Worm (Caenorhabditis elegans) whole organism, L1 larva: Measurements from ENCODE around the gene str-118.

ENCODE experiments used
- C04F5.9 ChIP-seq: sonication (generic microtip); optimal IDR thresholded peaks from 2 replicates; lab custom pipeline; 2016; ENCODE audit warnings: missing genetic modification characterization, missing compliant biosample characterization
- C16A3.4 ChIP-seq: fragments of 150-350 bp; optimal IDR thresholded peaks from 2 replicates; lab custom pipeline; 2014; ENCODE audit warnings: missing biosample characterization, missing genetic modification characterization
- C34B4.2 ChIP-seq: sonication (generic microtip); optimal IDR thresholded peaks from 2 replicates; lab custom pipeline; 2017; ENCODE audit warnings: mild to moderate bottlenecking, missing genetic modification characterization, missing compliant biosample characterization
- F16B12.6 ChIP-seq: fragments of 150-350 bp; optimal IDR thresholded peaks from 2 replicates; lab custom pipeline; 2014; ENCODE audit warnings: missing biosample characterization, missing genetic modification characterization
- Y116A8C.19 ChIP-seq: sonication (generic microtip); optimal IDR thresholded peaks from 2 replicates; lab custom pipeline; 2016; ENCODE audit warnings: missing compliant biosample characterization, missing genetic modification characterization, borderline replicate concordance
- aha-1 ChIP-seq: fragments of 150-350 bp; optimal IDR thresholded peaks from 2 replicates; lab custom pipeline; 2014; ENCODE audit warnings: missing biosample characterization, missing genetic modification characterization
- ama-1 ChIP-seq: fragments of 150-350 bp; optimal IDR thresholded peaks from 2 replicates; lab custom pipeline; 2014
- ceh-63 ChIP-seq: fragments of 200-800 bp; sonication (Bioruptor generic); optimal IDR thresholded peaks from 2 replicates; lab custom pipeline; 2018; ENCODE audit warnings: mild to moderate bottlenecking, missing genetic modification characterization, missing compliant biosample characterization
- ceh-8 ChIP-seq: fragments of 200-800 bp; sonication (Bioruptor generic); optimal IDR thresholded peaks from 2 replicates; lab custom pipeline; 2018; ENCODE audit warnings: mild to moderate bottlenecking, missing genetic modification characterization, moderate library complexity, missing compliant biosample characterization
- ceh-82 ChIP-seq, 3 experiments: fragments of 150-350 bp in 1 of 3; sonication (generic microtip) in 2 of 3; optimal IDR thresholded peaks; 2 replicates each; lab custom pipeline; 2014 to 2017; ENCODE audit warnings: missing biosample characterization in 3 of 3, missing genetic modification characterization in 3 of 3
- ceh-88 ChIP-seq: fragments of 200-800 bp; sonication (Bioruptor generic); IDR thresholded peaks from 2 replicates; pipeline ENCODE4 v1.3.6; 2022; ENCODE audit warnings: missing genetic modification characterization, missing compliant biosample characterization
- ces-1 ChIP-seq: fragments of 150-350 bp; optimal IDR thresholded peaks from 2 replicates; lab custom pipeline; 2014; ENCODE audit warnings: missing biosample characterization, missing genetic modification reagents, missing genetic modification characterization
- dsc-1 ChIP-seq: sonication (generic microtip); optimal IDR thresholded peaks from 2 replicates; lab custom pipeline; 2016; ENCODE audit warnings: mild to moderate bottlenecking, missing genetic modification characterization, missing compliant biosample characterization
- efl-1 ChIP-seq, 4 experiments: fragments of 150-350 bp; optimal IDR thresholded peaks in 3 of 4; peaks in 1 of 4; 1 replicate in 1 of 4; 2 replicates in 3 of 4; lab custom pipeline; 2014; ENCODE audit warnings: missing biosample characterization in 2 of 4, missing genetic modification characterization in 2 of 4, missing genetic modification reagents in 2 of 4
- egl-13 ChIP-seq: sonication (generic microtip); optimal IDR thresholded peaks from 2 replicates; lab custom pipeline; 2016; ENCODE audit warnings: missing genotype, missing genetic modification reagents, missing genetic modification characterization, missing compliant biosample characterization
- egl-27 ChIP-seq, 2 experiments: fragments of 150-350 bp in 1 of 2; sonication (generic microtip); optimal IDR thresholded peaks; 3 replicates each; lab custom pipeline; 2017 to 2018; ENCODE audit warnings: missing biosample characterization in 2 of 2, missing genetic modification characterization in 2 of 2, missing genetic modification reagents in 2 of 2
- elt-3 ChIP-seq, 6 experiments: fragments of 150-350 bp in 1 of 6; sonication (generic microtip); optimal IDR thresholded peaks; 2 replicates each; lab custom pipeline; 2017 to 2018; ENCODE audit warnings: missing biosample characterization in 6 of 6, missing genetic modification characterization in 6 of 6, inconsistent platforms in 1 of 6
- ets-5 ChIP-seq: fragments of 200-800 bp; sonication (Bioruptor generic); IDR thresholded peaks from 2 replicates; pipeline ENCODE4 v1.3.6; 2022; ENCODE audit warnings: missing genetic modification characterization, missing compliant biosample characterization
- fkh-10 ChIP-seq: sonication (generic microtip); optimal IDR thresholded peaks from 2 replicates; lab custom pipeline; 2017; ENCODE audit warnings: missing biosample characterization, missing genetic modification reagents, missing genetic modification characterization
- fos-1 ChIP-seq: fragments of 150-350 bp; optimal IDR thresholded peaks from 2 replicates; lab custom pipeline; 2014; ENCODE audit warnings: missing biosample characterization, missing genetic modification characterization
- grh-1 ChIP-seq: fragments of 200-800 bp; sonication (Bioruptor generic); IDR thresholded peaks from 2 replicates; pipeline ENCODE4 v1.3.6; 2022; ENCODE audit warnings: missing genetic modification reagents, missing genetic modification characterization, missing compliant biosample characterization
- hlh-4 ChIP-seq: sonication (generic microtip); optimal IDR thresholded peaks from 2 replicates; lab custom pipeline; 2016; ENCODE audit warnings: mild to moderate bottlenecking, missing genetic modification characterization, missing compliant biosample characterization
- irx-1 ChIP-seq: sonication (generic microtip); optimal IDR thresholded peaks from 2 replicates; lab custom pipeline; 2016; ENCODE audit warnings: missing genetic modification characterization, missing compliant biosample characterization
- isw-1 ChIP-seq: fragments of 200-800 bp; sonication (Bioruptor generic); IDR thresholded peaks from 2 replicates; pipeline ENCODE4 v1.3.6; 2022; ENCODE audit warnings: missing genetic modification characterization, missing compliant biosample characterization
- lin-35 ChIP-seq, 2 experiments: fragments of 150-350 bp; optimal IDR thresholded peaks; 2 replicates each; lab custom pipeline; 2014; ENCODE audit warnings: missing biosample characterization in 2 of 2, missing genetic modification characterization in 2 of 2, missing genetic modification reagents in 2 of 2
- lir-3 ChIP-seq: sonication (generic microtip); optimal IDR thresholded peaks from 2 replicates; lab custom pipeline; 2016; ENCODE audit warnings: mild to moderate bottlenecking, missing genetic modification characterization, moderate library complexity, missing compliant biosample characterization; ENCODE audit not compliant: poor library complexity
- lsy-2 ChIP-seq, 2 experiments: fragments of 150-350 bp; optimal IDR thresholded peaks; 2 replicates each; lab custom pipeline; 2014; ENCODE audit warnings: missing biosample characterization in 2 of 2, missing genetic modification characterization in 2 of 2
- nhr-11 ChIP-seq: fragments of 150-350 bp; optimal IDR thresholded peaks from 2 replicates; lab custom pipeline; 2014; ENCODE audit warnings: missing biosample characterization, missing genetic modification characterization
- nhr-12 ChIP-seq: sonication (generic microtip); optimal IDR thresholded peaks from 2 replicates; lab custom pipeline; 2017; ENCODE audit warnings: missing biosample characterization, missing genetic modification characterization
- nhr-20 ChIP-seq: sonication (generic microtip); optimal IDR thresholded peaks from 2 replicates; lab custom pipeline; 2016; ENCODE audit warnings: mild to moderate bottlenecking, missing genetic modification characterization, missing compliant biosample characterization
- nhr-237 ChIP-seq: fragments of 150-350 bp; optimal IDR thresholded peaks from 2 replicates; lab custom pipeline; 2014; ENCODE audit warnings: missing biosample characterization, missing genetic modification characterization
- nhr-28 ChIP-seq: fragments of 150-350 bp; optimal IDR thresholded peaks from 2 replicates; lab custom pipeline; 2014; ENCODE audit warnings: missing biosample characterization, missing genetic modification characterization
- nhr-47 ChIP-seq: sonication (generic microtip); optimal IDR thresholded peaks from 2 replicates; lab custom pipeline; 2016; ENCODE audit warnings: mild to moderate bottlenecking, missing genetic modification characterization, moderate library complexity, missing compliant biosample characterization
- nhr-71 ChIP-seq: sonication (generic microtip); optimal IDR thresholded peaks from 2 replicates; lab custom pipeline; 2016; ENCODE audit warnings: mild to moderate bottlenecking, missing genetic modification characterization, moderate library complexity, missing compliant biosample characterization
- nhr-85 ChIP-seq: sonication (generic microtip); peaks from one replicate; lab custom pipeline; 2016; ENCODE audit warnings: missing genetic modification characterization, inconsistent platforms, missing compliant biosample characterization
- nhr-90 ChIP-seq: sonication (generic microtip); optimal IDR thresholded peaks from 2 replicates; lab custom pipeline; 2016; ENCODE audit warnings: mild to moderate bottlenecking, missing genetic modification characterization, missing compliant biosample characterization; ENCODE audit not compliant: poor library complexity
- pag-3 ChIP-seq: sonication (generic microtip); optimal IDR thresholded peaks from 2 replicates; lab custom pipeline; 2017; ENCODE audit warnings: missing genetic modification characterization, mild to moderate bottlenecking, missing compliant biosample characterization, antibody characterized with exemption, borderline replicate concordance; ENCODE audit not compliant: insufficient read depth
- pax-3 ChIP-seq: fragments of 200-800 bp; sonication (Bioruptor generic); optimal IDR thresholded peaks from 2 replicates; lab custom pipeline; 2018; ENCODE audit warnings: mild to moderate bottlenecking, missing genetic modification characterization, moderate library complexity, missing compliant biosample characterization
- pqm-1 ChIP-seq: sonication (generic microtip); optimal IDR thresholded peaks from 3 replicates; lab custom pipeline; 2017; ENCODE audit warnings: missing biosample characterization, missing genetic modification characterization
- rnt-1 ChIP-seq: sonication (generic microtip); optimal IDR thresholded peaks from 2 replicates; lab custom pipeline; 2016; ENCODE audit warnings: mild to moderate bottlenecking, missing genetic modification characterization, moderate library complexity, missing compliant biosample characterization
- snpc-4 ChIP-seq: fragments of 150-350 bp; optimal IDR thresholded peaks from 2 replicates; lab custom pipeline; 2014; ENCODE audit warnings: missing biosample characterization, missing genetic modification characterization
- snu-23 ChIP-seq: sonication (generic microtip); optimal IDR thresholded peaks from 2 replicates; lab custom pipeline; 2016; ENCODE audit warnings: missing genetic modification characterization, missing compliant biosample characterization
- sox-4 ChIP-seq: sonication (generic microtip); optimal IDR thresholded peaks from 2 replicates; lab custom pipeline; 2016; ENCODE audit warnings: missing genetic modification characterization, missing compliant biosample characterization
- tbx-2 ChIP-seq: sonication (generic microtip); optimal IDR thresholded peaks from 2 replicates; lab custom pipeline; 2016; ENCODE audit warnings: missing genetic modification characterization, missing compliant biosample characterization
- unc-130 ChIP-seq: fragments of 150-350 bp; optimal IDR thresholded peaks from 2 replicates; lab custom pipeline; 2017; ENCODE audit warnings: missing biosample characterization, missing genetic modification characterization, inconsistent platforms
- unc-86 ChIP-seq: sonication (generic microtip); optimal IDR thresholded peaks from 2 replicates; lab custom pipeline; 2016; ENCODE audit warnings: missing genetic modification characterization, missing compliant biosample characterization
- unc-98 ChIP-seq: fragments of 200-800 bp; sonication (Bioruptor generic); IDR thresholded peaks from 2 replicates; pipeline ENCODE4 v1.3.6; 2022; ENCODE audit warnings: missing genetic modification characterization, missing compliant biosample characterization
- vab-15 ChIP-seq: sonication (generic microtip); optimal IDR thresholded peaks from 2 replicates; lab custom pipeline; 2017; ENCODE audit warnings: missing genotype, mild to moderate bottlenecking, missing genetic modification characterization, missing compliant biosample characterization
- xbp-1 ChIP-seq: sonication (generic microtip); optimal IDR thresholded peaks from 2 replicates; lab custom pipeline; 2016; ENCODE audit warnings: missing genetic modification characterization, missing compliant biosample characterization
- ztf-4 ChIP-seq: fragments of 150-350 bp; optimal IDR thresholded peaks from 2 replicates; lab custom pipeline; 2014; ENCODE audit warnings: missing biosample characterization, missing genetic modification characterization

Gene str-118

DNA sequence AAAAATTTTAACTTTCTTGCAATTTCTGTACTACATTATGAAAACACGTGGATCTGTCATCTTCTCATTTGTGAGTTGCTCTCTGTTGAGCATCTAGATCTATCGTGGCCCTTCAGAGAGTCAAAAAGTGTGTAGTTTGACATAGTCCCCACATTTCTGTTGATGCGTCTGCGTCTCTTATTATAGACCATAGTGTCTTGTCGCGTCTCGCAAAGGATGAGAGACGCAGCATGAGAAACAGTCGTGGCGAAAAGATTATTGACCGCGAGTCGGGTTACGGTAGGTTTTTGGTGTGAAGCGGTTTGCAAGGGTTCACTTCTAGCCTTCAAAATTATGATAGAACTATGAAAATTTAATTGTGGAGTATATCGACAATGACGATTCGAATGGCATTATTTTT is 9.7 kb upstream of the str-118 start (continued):
- peak; percentile 74 to 83 (median 74) for TF ChIP-seq ceh-82 (tag; optimal IDR thresholded peaks at IDR 0.05; lab: Kevin White, UChicago)
- peak; percentile 4 for TF ChIP-seq lir-3 (tag; lab: Kevin White, UChicago)
- TF ChIP-seq C16A3.4 (tag; lab: Kevin White, UChicago), result peak; percentile 43
- peak; percentile 86 for TF ChIP-seq nhr-71 (tag; lab: Kevin White, UChicago)
- TF ChIP-seq unc-130 (tag; lab: Kevin White, UChicago), result peak; percentile 55
- TF ChIP-seq xbp-1 (tag; lab: Kevin White, UChicago), result peak; percentile 69
- no peak for TF ChIP-seq F16B12.6
- peak; percentile 81 for TF ChIP-seq snu-23 (GFP tag; lab: Kevin White, UChicago)
- TF ChIP-seq nhr-12 (tag; lab: Kevin White, UChicago), result no peak
- peak; percentile 69 for TF ChIP-seq fos-1 (tag; lab: Kevin White, UChicago)
- TF ChIP-seq egl-13 (tag; lab: Kevin White, UChicago), result peak; percentile 45
- TF ChIP-seq lin-35 (GFP tag; optimal IDR thresholded peaks at IDR 0.05; lab: Kevin White, UChicago), result peak; percentile 58 to 73
- peak; percentile 56 for TF ChIP-seq irx-1 (tag; lab: Kevin White, UChicago)
- TF ChIP-seq nhr-28 (tag; lab: Kevin White, UChicago), result no peak
- TF ChIP-seq aha-1, result no peak
- TF ChIP-seq rnt-1 (tag; lab: Kevin White, UChicago), result peak; percentile 90
- TF ChIP-seq ama-1 (lab: Kevin White, UChicago), result peak; percentile 12
- peak; percentile 11 for TF ChIP-seq nhr-11 (tag; lab: Kevin White, UChicago)
- TF ChIP-seq ets-5 (GFP tag; lab: Robert Waterston, UW), result no peak
- no peak for TF ChIP-seq Y116A8C.19 (tag; lab: Kevin White, UChicago)
- no peak for TF ChIP-seq sox-4 (tag; lab: Kevin White, UChicago)
- peak; percentile 31 for TF ChIP-seq fkh-10 (GFP tag; lab: Kevin White, UChicago)
- TF ChIP-seq ceh-8 (GFP tag; lab: Kevin White, UChicago), result no peak
- no peak for TF ChIP-seq nhr-237 (tag; lab: Kevin White, UChicago)
- TF ChIP-seq pag-3, result no peak
- no peak for TF ChIP-seq pax-3 (tag; lab: Kevin White, UChicago)
- peak; percentile 54 for TF ChIP-seq dsc-1 (tag; lab: Kevin White, UChicago)

DNA sequence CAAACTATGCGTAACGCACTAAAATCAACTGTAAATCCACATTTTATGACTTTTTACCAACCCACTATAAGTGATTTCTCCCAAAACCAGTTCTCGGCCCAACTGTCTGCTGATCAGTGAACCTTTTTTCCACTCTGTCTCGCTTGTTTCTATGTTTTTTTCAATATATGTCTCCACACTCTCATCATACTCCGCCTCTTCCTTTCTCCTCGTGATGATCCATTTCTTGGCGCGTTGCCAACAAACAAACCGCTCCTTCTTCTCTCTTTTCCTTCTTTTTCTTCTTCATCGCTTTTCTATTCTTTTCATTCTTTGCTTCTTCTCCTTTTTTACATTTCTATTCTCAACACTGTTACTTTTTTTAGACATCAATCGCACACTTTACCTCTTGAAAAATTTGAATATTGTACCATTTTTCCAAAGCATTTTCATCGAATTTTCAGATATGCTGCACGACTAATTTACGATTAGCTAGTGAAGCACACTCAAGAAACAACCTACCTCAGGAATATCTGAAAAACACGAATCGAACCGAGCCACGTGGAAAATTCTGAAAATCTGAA is 8.6 kb upstream of the str-118 start, which contains the start of gene T06E8.8:
Gene T06E8.8 (plus strand): TSS at position 513 of the 563 bp plus-strand sequence.
- TF ChIP-seq isw-1 (GFP tag; lab: Robert Waterston, UW) (no peak), ces-1 (GFP tag; lab: Kevin White, UChicago) (no peak), unc-86 (tag; lab: Kevin White, UChicago) (no peak), pqm-1 (tag; lab: Kevin White, UChicago) (no peak), nhr-20 (peak; percentile 91), nhr-90 (tag; lab: Kevin White, UChicago) (peak; percentile 82), efl-1 (optimal IDR thresholded peaks at IDR 0.05; lab: Kevin White, UChicago) (peak; percentile 41 to 49), efl-1 (GFP tag; optimal IDR thresholded peaks at IDR 0.05 in 1 of 2; lab: Kevin White, UChicago) (peak in 1 of 2 experiments; percentile 94), nhr-71 (tag; lab: Kevin White, UChicago) (peak; percentile 88), ets-5 (GFP tag; lab: Robert Waterston, UW) (no peak), lsy-2 (tag; optimal IDR thresholded peaks at IDR 0.05; lab: Kevin White, UChicago) (peak; percentile 78 to 94), C34B4.2 (tag; lab: Kevin White, UChicago) (no peak), unc-98 (GFP tag; lab: Robert Waterston, UW) (no peak), elt-3 (tag; optimal IDR thresholded peaks at IDR 0.05; lab: Kevin White, UChicago) (peak in 2 of 6 experiments; percentile 76 to 93), ztf-4 (peak; percentile 28), nhr-47 (tag; lab: Kevin White, UChicago) (peak; percentile 73), ceh-82 (tag; optimal IDR thresholded peaks at IDR 0.05; lab: Kevin White, UChicago) (peak in 2 of 3 experiments; percentile 35 to 64), grh-1 (peak; percentile 93), vab-15 (tag; lab: Kevin White, UChicago) (no peak), C16A3.4 (tag; lab: Kevin White, UChicago) (peak; percentile 49), egl-27 (tag; optimal IDR thresholded peaks at IDR 0.05; lab: Kevin White, UChicago) (no peak), ceh-63 (no peak), nhr-85 (peak; percentile 99), nhr-28 (tag; lab: Kevin White, UChicago) (no peak), snpc-4 (tag; lab: Kevin White, UChicago) (peak; percentile 26), hlh-4 (tag; lab: Kevin White, UChicago) (no peak), C04F5.9 (tag; lab: Kevin White, UChicago) (no peak), egl-13 (tag; lab: Kevin White, UChicago) (no peak), tbx-2 (tag; lab: Kevin White, UChicago) (peak; percentile 82), ceh-88 (GFP tag; lab: Robert Waterston, UW) (no peak)
